Fruit fly (Drosophila melanogaster): ENCODE measurements around the gene hzg.

DNA sequence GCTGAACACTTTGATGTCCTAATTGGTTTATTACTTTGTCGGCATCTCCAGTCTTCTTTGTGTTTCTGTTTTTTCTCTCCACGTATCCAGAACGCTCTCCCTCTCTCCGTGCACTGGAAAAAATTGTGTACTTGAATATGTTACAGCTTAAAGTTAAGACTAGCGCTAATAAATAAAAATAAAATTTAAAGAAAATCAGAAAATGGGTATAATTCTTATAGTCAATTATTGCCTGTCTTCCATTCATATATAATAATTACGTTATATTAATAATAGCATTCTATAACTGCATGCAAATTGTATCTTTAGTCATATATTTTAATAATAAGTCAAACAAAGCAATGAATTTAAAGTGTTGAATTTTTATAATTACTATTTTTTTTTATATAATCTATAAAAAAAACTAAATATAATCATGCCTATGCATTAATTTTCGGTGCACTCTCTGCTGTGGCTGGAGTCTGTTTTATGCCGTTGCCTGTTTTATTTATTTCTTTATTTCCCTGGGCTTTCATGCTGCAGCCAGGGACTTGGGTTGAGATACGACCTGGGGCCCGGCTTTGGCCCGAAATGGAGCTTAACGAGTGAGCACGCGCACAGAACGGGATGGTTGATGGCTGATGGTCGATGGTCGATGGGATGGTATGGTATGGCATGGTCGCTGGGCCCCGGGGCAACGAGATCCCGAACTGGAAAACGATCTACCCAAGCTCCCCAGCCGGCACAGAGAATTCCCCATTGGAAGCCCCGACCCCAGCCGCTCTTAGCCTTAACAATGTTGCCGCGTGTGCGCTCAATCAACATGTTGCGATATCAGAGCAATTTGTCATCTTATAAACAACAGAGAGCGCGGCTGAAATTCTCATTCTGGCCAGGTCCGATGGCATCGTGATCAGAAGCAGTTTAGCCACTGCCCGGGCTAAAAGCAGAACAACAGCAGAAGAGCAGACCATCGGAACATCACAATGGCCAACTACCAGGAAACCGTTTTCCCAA is 11.5 kb upstream of the hzg start:
- TF ChIP-seq CTCF (optimal IDR thresholded peaks at IDR 0.05): no peak
- TF ChIP-seq CG8478 (optimal IDR thresholded peaks at IDR 0.05): no peak
